Fruit fly (Drosophila melanogaster) whole organism, pupa: ENCODE measurements around the gene Trpml.

ENCODE experiments used
- CG15710 ChIP-seq: fragments of 200-800 bp; sonication (Bioruptor generic); optimal IDR thresholded peaks from 2 replicates; lab custom pipeline; 2018; ENCODE audit warnings: missing biosample characterization, mild to moderate bottlenecking, missing genetic modification characterization, moderate library complexity
- CG32121 ChIP-seq: fragments of 200-800 bp; sonication (Bioruptor generic); IDR thresholded peaks from 2 replicates; pipeline ENCODE4 v1.3.6; 2022; ENCODE audit warnings: missing biosample characterization, missing genetic modification characterization
- CG9948 ChIP-seq: fragments of 200-800 bp; sonication (Bioruptor generic); optimal IDR thresholded peaks from 2 replicates; lab custom pipeline; 2018; ENCODE audit warnings: missing biosample characterization, mild to moderate bottlenecking, missing genetic modification characterization, moderate library complexity
- D1 ChIP-seq: fragments of 200-800 bp; sonication (Bioruptor generic); optimal IDR thresholded peaks from 2 replicates; lab custom pipeline; 2018; ENCODE audit warnings: missing biosample characterization, mild to moderate bottlenecking, missing genetic modification characterization, moderate library complexity
- EcR ChIP-seq: fragments of 200-800 bp; sonication (Bioruptor generic); optimal IDR thresholded peaks from 3 replicates; lab custom pipeline; 2019; ENCODE audit warnings: missing biosample characterization, missing genetic modification characterization, mild to moderate bottlenecking, moderate library complexity, missing genetic modification reagents
- rn ChIP-seq: fragments of 200-800 bp; sonication (Bioruptor generic); IDR thresholded peaks from 2 replicates; pipeline ENCODE4 v1.3.6; 2022; ENCODE audit warnings: missing biosample characterization, missing genetic modification characterization

DNA sequence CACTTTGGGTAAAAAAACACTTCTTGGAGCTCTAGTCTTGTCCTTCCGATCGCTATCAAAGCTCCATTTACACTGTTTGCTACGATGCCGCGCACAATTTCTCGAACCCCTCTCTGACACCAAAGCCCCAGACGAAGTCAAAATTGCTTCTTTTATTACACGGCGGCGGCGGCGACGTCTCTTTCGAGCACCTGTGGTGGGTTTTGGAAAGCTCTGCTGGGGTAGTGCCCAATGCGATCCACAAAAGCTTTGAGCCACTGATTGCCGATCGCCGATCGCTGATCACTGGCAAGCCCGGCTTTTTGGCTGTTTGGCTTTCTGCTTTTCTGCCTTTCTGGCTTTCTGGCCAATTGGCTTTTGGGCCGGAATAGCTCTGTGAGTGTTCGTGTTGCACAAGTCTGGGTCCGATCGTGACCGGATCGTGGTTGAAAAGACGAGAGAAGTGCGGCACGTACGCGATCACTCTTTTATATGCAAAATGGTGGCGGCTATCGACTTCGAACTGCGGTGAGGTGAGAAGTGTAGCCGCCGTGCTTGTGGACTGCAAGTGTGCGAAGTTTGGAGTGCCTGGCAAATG is 10.5 kb downstream of the Trpml start, which contains the start of gene serp:
- TF ChIP-seq CG9948 (tag; lab: Kevin White, UChicago), result no peak
- TF ChIP-seq D1 (tag; lab: Kevin White, UChicago), result no peak
- TF ChIP-seq CG15710 (tag; lab: Kevin White, UChicago), result no peak
- no peak for TF ChIP-seq EcR
- TF ChIP-seq CG32121 (GFP tag; lab: Robert Waterston, UW), result no peak
- no peak for TF ChIP-seq rn (GFP tag; lab: Robert Waterston, UW)
